Fruit fly (Drosophila melanogaster): ENCODE results near the gene eIF2Bbeta.

Gene eIF2Bbeta

dm6 chrX:2749693-2750092 is 45.3 kb downstream of the eIF2Bbeta start (continued):
- TF ChIP-seq H15 (GFP tag; IDR thresholded peaks at IDR 0.05) (no peak), lilli (GFP tag; optimal IDR thresholded peaks at IDR 0.05) (peak; percentile 5), D19A (tag; optimal IDR thresholded peaks at IDR 0.05) (no peak), dmrt99B (tag; optimal IDR thresholded peaks at IDR 0.05) (peak; percentile 23), CG9215 (GFP tag; IDR thresholded peaks at IDR 0.05) (no peak), CG2120 (GFP tag; optimal IDR thresholded peaks at IDR 0.05) (peak; percentile 48), trh (GFP tag; optimal IDR thresholded peaks at IDR 0.05) (no peak), p53 (GFP tag; optimal IDR thresholded peaks at IDR 0.05) (no peak), repo (GFP tag; optimal IDR thresholded peaks at IDR 0.05) (no peak), CG18476 (GFP tag; optimal IDR thresholded peaks at IDR 0.05) (peak; percentile 6), Sry-δ (GFP tag; optimal IDR thresholded peaks at IDR 0.05) (no peak), bsh (GFP tag; optimal IDR thresholded peaks at IDR 0.05) (no peak), aop (GFP tag; IDR thresholded peaks at IDR 0.05) (no peak), CG7745 (tag; optimal IDR thresholded peaks at IDR 0.05) (no peak), CG3995 (GFP tag; optimal IDR thresholded peaks at IDR 0.05) (no peak), Hand (GFP tag; optimal IDR thresholded peaks at IDR 0.05) (no peak), CG1233 (GFP tag; optimal IDR thresholded peaks at IDR 0.05) (no peak), CG7372 (GFP tag; IDR thresholded peaks at IDR 0.05) (no peak), disco-r (GFP tag; optimal IDR thresholded peaks at IDR 0.05) (no peak), Ptx1 (GFP tag; IDR thresholded peaks at IDR 0.05) (peak; percentile 37; the same call in 1 of the 2 replicates), Rx (GFP tag; IDR thresholded peaks at IDR 0.05) (no peak), chif (GFP tag; optimal IDR thresholded peaks at IDR 0.05) (no peak), Dll (GFP tag; IDR thresholded peaks at IDR 0.05; ENCODE audit: partially characterized antibody) (no peak), CG15073 (GFP tag; optimal IDR thresholded peaks at IDR 0.05) (no peak), CG1602 (GFP tag; optimal IDR thresholded peaks at IDR 0.05) (no peak), Blimp-1 (GFP tag; optimal IDR thresholded peaks at IDR 0.05) (no peak), row (GFP tag; IDR thresholded peaks at IDR 0.05) (peak; percentile 49), Pdp1 (GFP tag; optimal IDR thresholded peaks at IDR 0.05) (no peak), Med (GFP tag) (peak; percentile 63), CG7839 (tag; optimal IDR thresholded peaks at IDR 0.05) (peak; percentile 19), maf-S (GFP tag; optimal IDR thresholded peaks at IDR 0.05) (no peak), vvl (GFP tag; IDR thresholded peaks at IDR 0.05) (no peak), ERR (GFP tag; optimal IDR thresholded peaks at IDR 0.05) (no peak), HmgZ (tag; optimal IDR thresholded peaks at IDR 0.05) (no peak), CG17186 (GFP tag; optimal IDR thresholded peaks at IDR 0.05) (no peak), D (optimal IDR thresholded peaks at IDR 0.05) (no peak), D (GFP tag; optimal IDR thresholded peaks at IDR 0.05) (no peak), prd (optimal IDR thresholded peaks at IDR 0.05) (no peak), prd (GFP tag; IDR thresholded peaks at IDR 0.05) (0 out of 3 replicates have a peak, but pooled peaks have one; percentile 20), rib (GFP tag; IDR thresholded peaks at IDR 0.05) (no peak), CG12155 (GFP tag; optimal IDR thresholded peaks at IDR 0.05) (no peak), lab (GFP tag; optimal IDR thresholded peaks at IDR 0.05) (peak; percentile 18), jigr1 (GFP tag; IDR thresholded peaks at IDR 0.05) (no peak), CG14441 (GFP tag; IDR thresholded peaks at IDR 0.05) (0 out of 2 replicates have a peak, but pooled peaks have one; percentile 20), CG2199 (GFP tag; IDR thresholded peaks at IDR 0.05) (no peak), CG3726 (GFP tag; IDR thresholded peaks at IDR 0.05) (no peak), vfl (GFP tag; optimal IDR thresholded peaks at IDR 0.05) (no peak), CG18011 (GFP tag; optimal IDR thresholded peaks at IDR 0.05) (no peak), Oli (tag; optimal IDR thresholded peaks at IDR 0.05) (no peak), CG15601 (tag; optimal IDR thresholded peaks at IDR 0.05) (no peak), CG32532 (GFP tag; IDR thresholded peaks at IDR 0.05) (peak; percentile 21; the same call in 1 of the 2 replicates), CG12071 (GFP tag; optimal IDR thresholded peaks at IDR 0.05) (no peak)
